Fruit fly (Drosophila melanogaster) whole organism, embryonic: ENCODE data around the gene CG17028.

Experiments used
- C15 ChIP-seq: fragments of 200-800 bp; sonication (Bioruptor generic); IDR thresholded peaks from 3 replicates; pipeline ENCODE4 v1.3.6; 2022; ENCODE audit warnings: missing biosample characterization, missing genetic modification characterization
- CG16813 ChIP-seq: fragments of 200-800 bp; sonication (Bioruptor generic); IDR thresholded peaks from 3 replicates; pipeline ENCODE4 v1.3.6; 2022; ENCODE audit warnings: missing biosample characterization, missing genetic modification characterization; ENCODE audit not compliant: partially characterized antibody
- CG31388 ChIP-seq: fragments of 200-800 bp; sonication (Bioruptor generic); optimal IDR thresholded peaks from 2 replicates; lab custom pipeline; 2016; ENCODE audit warnings: missing biosample characterization, missing genetic modification characterization
- CG32767 ChIP-seq: fragments of 200-800 bp; sonication (Bioruptor generic); IDR thresholded peaks from 2 replicates; pipeline ENCODE4 v1.3.6; 2022; ENCODE audit warnings: missing biosample characterization, missing genetic modification characterization
- Doc2 ChIP-seq: fragments of 200-800 bp; sonication (Bioruptor generic); IDR thresholded peaks from 2 replicates; pipeline ENCODE4 v1.3.6; 2022; ENCODE audit warnings: missing biosample characterization, missing genetic modification characterization
- Opbp ChIP-seq: fragments of 200-800 bp; sonication (Bioruptor generic); IDR thresholded peaks from 3 replicates; pipeline ENCODE4 v1.3.6; 2022; ENCODE audit warnings: missing biosample characterization, missing genetic modification characterization; ENCODE audit not compliant: partially characterized antibody
- chm ChIP-seq: fragments of 200-800 bp; sonication (Bioruptor generic); IDR thresholded peaks from 2 replicates; pipeline ENCODE4 v1.3.6; 2022; ENCODE audit warnings: missing biosample characterization, missing genetic modification characterization
- dimm ChIP-seq: fragments of 200-800 bp; sonication (Bioruptor generic); IDR thresholded peaks from 2 replicates; pipeline ENCODE4 v1.3.6; 2022; ENCODE audit warnings: missing biosample characterization, missing genetic modification characterization

- TF ChIP-seq chm (no peak; the same call in 1 of the 2 replicates), CG31388 (GFP tag; lab: Kevin White, UChicago) (no peak), Doc2 (GFP tag; lab: Robert Waterston, UW) (no peak), dimm (GFP tag; lab: Robert Waterston, UW) (no peak), CG16813 (GFP tag; lab: Robert Waterston, UW) (no peak), CG32767 (GFP tag; lab: Robert Waterston, UW) (0 out of 2 replicates have a peak, but pooled peaks have one; percentile 28), Opbp (no peak), C15 (0 out of 3 replicates have a peak, but pooled peaks have one; percentile 51)
Measured at dm6 chr3L:15999358-16000005, 21.2 kb downstream of the CG17028 start.
